Fruit fly (Drosophila melanogaster) whole organism, embryonic: ENCODE data around the gene CG34303.

ENCODE experiments used
- Abd-B ChIP-seq: fragments of 200-800 bp; sonication (Bioruptor generic); optimal IDR thresholded peaks from 2 replicates; lab custom pipeline; 2018; ENCODE audit warnings: missing biosample characterization, mild to moderate bottlenecking, missing genetic modification characterization, moderate library complexity
- CG10565 ChIP-seq: fragments of 200-800 bp; sonication (Bioruptor generic); optimal IDR thresholded peaks from 3 replicates; lab custom pipeline; 2016; ENCODE audit warnings: missing biosample characterization, mild to moderate bottlenecking, missing genetic modification characterization
- CG11247 ChIP-seq: fragments of 200-800 bp; sonication (Bioruptor generic); IDR thresholded peaks from 2 replicates; pipeline ENCODE4 v1.3.6; 2022; ENCODE audit warnings: missing biosample characterization, missing genetic modification characterization
- CG12236 ChIP-seq: fragments of 200-800 bp; sonication (Bioruptor generic); optimal IDR thresholded peaks from 2 replicates; lab custom pipeline; 2016; ENCODE audit warnings: missing biosample characterization, missing genetic modification characterization
- CG12769 ChIP-seq: fragments of 200-800 bp; sonication (Bioruptor generic); optimal IDR thresholded peaks from 2 replicates; lab custom pipeline; 2019; ENCODE audit warnings: missing biosample characterization, mild to moderate bottlenecking, missing genetic modification characterization, moderate library complexity
- CG14667 ChIP-seq: fragments of 200-800 bp; sonication (Bioruptor generic); IDR thresholded peaks from 2 replicates; pipeline ENCODE4 v1.3.6; 2022; ENCODE audit warnings: missing biosample characterization, missing genetic modification characterization
- CG15011 ChIP-seq: fragments of 200-800 bp; sonication (Bioruptor generic); optimal IDR thresholded peaks from 3 replicates; lab custom pipeline; 2018; ENCODE audit warnings: missing biosample characterization, mild to moderate bottlenecking, missing genetic modification characterization
- CG16779 ChIP-seq: fragments of 200-800 bp; sonication (Bioruptor generic); IDR thresholded peaks from 2 replicates; pipeline ENCODE4 v1.3.6; 2022; ENCODE audit warnings: missing biosample characterization, missing genetic modification characterization
- CG17568 ChIP-seq: fragments of 200-800 bp; sonication (Bioruptor generic); optimal IDR thresholded peaks from 2 replicates; lab custom pipeline; 2018; ENCODE audit warnings: missing biosample characterization, mild to moderate bottlenecking, missing genetic modification characterization, moderate library complexity
- CG17829 ChIP-seq: fragments of 200-800 bp; optimal IDR thresholded peaks from 2 replicates; lab custom pipeline; 2019; ENCODE audit warnings: missing biosample characterization, mild to moderate bottlenecking, missing genetic modification characterization, moderate library complexity
- CG18619 ChIP-seq: fragments of 200-800 bp; sonication (Bioruptor generic); optimal IDR thresholded peaks from 3 replicates; lab custom pipeline; 2017; ENCODE audit warnings: missing biosample characterization, mild to moderate bottlenecking, missing genetic modification characterization
- CG2678 ChIP-seq: fragments of 200-800 bp; sonication (Bioruptor generic); optimal IDR thresholded peaks from 3 replicates; lab custom pipeline; 2019; ENCODE audit warnings: missing biosample characterization, mild to moderate bottlenecking, missing genetic modification characterization, moderate library complexity
- CG30403 ChIP-seq: fragments of 200-800 bp; sonication (Bioruptor generic); optimal IDR thresholded peaks from 3 replicates; lab custom pipeline; 2016; ENCODE audit warnings: missing biosample characterization, missing genetic modification characterization
- CG30431 ChIP-seq: fragments of 200-800 bp; sonication (Bioruptor generic); optimal IDR thresholded peaks from 2 replicates; lab custom pipeline; 2017; ENCODE audit warnings: missing biosample characterization, missing genetic modification characterization
- CG3163 ChIP-seq: fragments of 200-800 bp; sonication (Bioruptor generic); optimal IDR thresholded peaks from 3 replicates; lab custom pipeline; 2016; ENCODE audit warnings: missing biosample characterization, missing genetic modification characterization
- CG34224 ChIP-seq: fragments of 200-800 bp; sonication (Bioruptor generic); IDR thresholded peaks from 3 replicates; pipeline ENCODE4 v1.3.6; 2022; ENCODE audit warnings: missing biosample characterization, missing genetic modification characterization; ENCODE audit not compliant: partially characterized antibody
- CG43689 ChIP-seq: fragments of 200-800 bp; sonication (Bioruptor generic); IDR thresholded peaks from 2 replicates; pipeline ENCODE4 v1.3.6; 2022; ENCODE audit warnings: missing biosample characterization, missing genetic modification characterization
- CG5180 ChIP-seq: fragments of 200-800 bp; sonication (Bioruptor generic); optimal IDR thresholded peaks from 3 replicates; lab custom pipeline; 2017; ENCODE audit warnings: missing biosample characterization, missing genetic modification characterization, mild to moderate bottlenecking, moderate library complexity, missing genetic modification reagents
- CG6689 ChIP-seq: fragments of 200-800 bp; sonication (Bioruptor generic); IDR thresholded peaks from 2 replicates; pipeline ENCODE4 v1.3.6; 2022; ENCODE audit warnings: missing biosample characterization, missing genetic modification characterization
- CG7271 ChIP-seq: fragments of 200-800 bp; sonication (Bioruptor generic); optimal IDR thresholded peaks from 2 replicates; lab custom pipeline; 2018; ENCODE audit warnings: missing biosample characterization, mild to moderate bottlenecking, missing genetic modification characterization, moderate library complexity
- CG7839 ChIP-seq: fragments of 200-800 bp; sonication (Bioruptor generic); optimal IDR thresholded peaks from 3 replicates; lab custom pipeline; 2018; ENCODE audit warnings: missing biosample characterization, mild to moderate bottlenecking, missing genetic modification characterization, moderate library complexity
- CG8290 ChIP-seq, 3 experiments: fragments of 200-800 bp; sonication (Bioruptor generic); optimal IDR thresholded peaks; 2 replicates each; lab custom pipeline; 2016 to 2019; ENCODE audit warnings: missing biosample characterization in 3 of 3, missing genetic modification characterization in 3 of 3, mild to moderate bottlenecking in 2 of 3, moderate library complexity in 1 of 3
- CkIIα-i1 ChIP-seq: fragments of 200-800 bp; sonication (Bioruptor generic); IDR thresholded peaks from 2 replicates; pipeline ENCODE4 v1.3.6; 2022; ENCODE audit warnings: missing biosample characterization, missing genetic modification characterization
- D19B ChIP-seq: fragments of 200-800 bp; sonication (Bioruptor generic); optimal IDR thresholded peaks from 2 replicates; lab custom pipeline; 2017; ENCODE audit warnings: missing biosample characterization, mild to moderate bottlenecking, missing genetic modification characterization
- Dp ChIP-seq: fragments of 200-800 bp; sonication (Bioruptor generic); optimal IDR thresholded peaks from 2 replicates; lab custom pipeline; 2018; ENCODE audit warnings: missing biosample characterization, mild to moderate bottlenecking, missing genetic modification characterization, moderate library complexity
- Gsc ChIP-seq: fragments of 200-800 bp; sonication (Bioruptor generic); IDR thresholded peaks from 2 replicates; pipeline ENCODE4 v1.3.6; 2022; ENCODE audit warnings: missing biosample characterization, missing genetic modification characterization
- NFAT ChIP-seq: fragments of 200-800 bp; sonication (Bioruptor generic); IDR thresholded peaks from 2 replicates; pipeline ENCODE4 v1.3.6; 2022; ENCODE audit warnings: missing biosample characterization, missing genetic modification characterization
- Nf-YA ChIP-seq: fragments of 200-800 bp; sonication (Bioruptor generic); IDR thresholded peaks from 2 replicates; pipeline ENCODE4 v1.3.6; 2022; ENCODE audit warnings: missing biosample characterization, missing genetic modification characterization
- NfI ChIP-seq: fragments of 200-800 bp; sonication (Bioruptor generic); optimal IDR thresholded peaks from 3 replicates; lab custom pipeline; 2018; ENCODE audit warnings: missing biosample characterization, mild to moderate bottlenecking, missing genetic modification characterization, moderate library complexity
- Oli ChIP-seq: fragments of 200-800 bp; sonication (Bioruptor generic); optimal IDR thresholded peaks from 2 replicates; lab custom pipeline; 2018; ENCODE audit warnings: missing biosample characterization, mild to moderate bottlenecking, missing genetic modification characterization, moderate library complexity
- abd-A ChIP-seq: fragments of 200-800 bp; sonication (Bioruptor generic); optimal IDR thresholded peaks from 3 replicates; lab custom pipeline; 2019; ENCODE audit warnings: missing biosample characterization, mild to moderate bottlenecking, missing genetic modification characterization, moderate library complexity
- aop ChIP-seq: fragments of 200-800 bp; sonication (Bioruptor generic); IDR thresholded peaks from 2 replicates; pipeline ENCODE4 v1.3.6; 2022; ENCODE audit warnings: missing biosample characterization, missing genetic modification characterization
- ara ChIP-seq: fragments of 200-800 bp; sonication (Bioruptor generic); IDR thresholded peaks from 2 replicates; pipeline ENCODE4 v1.3.6; 2022; ENCODE audit warnings: missing biosample characterization, missing genetic modification characterization
- bsh ChIP-seq, 2 experiments: fragments of 200-800 bp; sonication (Bioruptor generic); optimal IDR thresholded peaks; 2 replicates each; lab custom pipeline; 2017 to 2018; ENCODE audit warnings: mild to moderate bottlenecking in 2 of 2, missing biosample characterization in 2 of 2, missing genetic modification characterization in 2 of 2, moderate library complexity in 1 of 2
- dpn ChIP-seq, 2 experiments: fragments of 200-800 bp; sonication (Bioruptor generic); optimal IDR thresholded peaks; 3 replicates each; lab custom pipeline; 2016; ENCODE audit warnings: missing biosample characterization in 2 of 2, missing genetic modification characterization in 2 of 2
- dysf ChIP-seq: fragments of 200-800 bp; sonication (Bioruptor generic); IDR thresholded peaks from 3 replicates; pipeline ENCODE4 v1.3.6; 2022; ENCODE audit warnings: missing biosample characterization, missing genetic modification characterization
- gce ChIP-seq: fragments of 200-800 bp; sonication (Bioruptor generic); IDR thresholded peaks from 3 replicates; pipeline ENCODE4 v1.3.6; 2022; ENCODE audit warnings: missing biosample characterization, missing genetic modification characterization
- jigr1 ChIP-seq: fragments of 200-800 bp; sonication (Bioruptor generic); IDR thresholded peaks from 3 replicates; pipeline ENCODE4 v1.3.6; 2022; ENCODE audit warnings: missing biosample characterization, missing genetic modification characterization
- lab ChIP-seq: fragments of 200-800 bp; sonication (Bioruptor generic); optimal IDR thresholded peaks from 3 replicates; lab custom pipeline; 2017; ENCODE audit warnings: missing biosample characterization, missing genetic modification characterization, mild to moderate bottlenecking, moderate library complexity, missing genetic modification reagents
- lilli ChIP-seq: fragments of 200-800 bp; sonication (Bioruptor generic); optimal IDR thresholded peaks from 3 replicates; lab custom pipeline; 2016; ENCODE audit warnings: missing biosample characterization, missing genetic modification characterization
- maf-S ChIP-seq: fragments of 200-800 bp; sonication (Bioruptor generic); optimal IDR thresholded peaks from 2 replicates; lab custom pipeline; 2016; ENCODE audit warnings: missing biosample characterization, missing genetic modification characterization
- pita ChIP-seq: fragments of 200-800 bp; sonication (Bioruptor generic); optimal IDR thresholded peaks from 2 replicates; lab custom pipeline; 2017; ENCODE audit warnings: missing biosample characterization, mild to moderate bottlenecking, missing genetic modification characterization
- pnt ChIP-seq: fragments of 200-800 bp; sonication (Bioruptor generic); optimal IDR thresholded peaks from 3 replicates; lab custom pipeline; 2016; ENCODE audit warnings: missing biosample characterization, missing genetic modification characterization
- pros ChIP-seq: fragments of 200-800 bp; sonication (Bioruptor generic); optimal IDR thresholded peaks from 3 replicates; lab custom pipeline; 2019; ENCODE audit warnings: missing biosample characterization, mild to moderate bottlenecking, missing genetic modification characterization, moderate library complexity
- schlank ChIP-seq: fragments of 200-800 bp; sonication (Bioruptor generic); optimal IDR thresholded peaks from 2 replicates; lab custom pipeline; 2018; ENCODE audit warnings: missing biosample characterization, mild to moderate bottlenecking, missing genetic modification characterization
- sim ChIP-seq: fragments of 200-800 bp; sonication (Bioruptor generic); IDR thresholded peaks from 2 replicates; pipeline ENCODE4 v1.3.6; 2022; ENCODE audit warnings: missing biosample characterization, missing genetic modification characterization
- slou ChIP-seq: fragments of 200-800 bp; sonication (Bioruptor generic); optimal IDR thresholded peaks from 3 replicates; lab custom pipeline; 2016; ENCODE audit warnings: missing biosample characterization, missing genetic modification characterization
- slp2 ChIP-seq: fragments of 200-800 bp; sonication (Bioruptor generic); optimal IDR thresholded peaks from 2 replicates; lab custom pipeline; 2016; ENCODE audit warnings: missing biosample characterization, missing genetic modification characterization
- tin ChIP-seq: fragments of 200-800 bp; sonication (Bioruptor generic); optimal IDR thresholded peaks from 3 replicates; lab custom pipeline; 2016; ENCODE audit warnings: missing biosample characterization, missing genetic modification characterization
- wor ChIP-seq: fragments of 200-800 bp; sonication (Bioruptor generic); IDR thresholded peaks from 2 replicates; pipeline ENCODE4 v1.3.6; 2022; ENCODE audit warnings: missing biosample characterization, missing genetic modification characterization

Gene CG34303

dm6 chr3R:10170356-10170876, 18.7 kb upstream of the CG34303 start, which contains the start of gene Best1 (continued):
- peak; percentile 77; the same call in 1 of the 2 replicates for TF ChIP-seq sim (GFP tag; lab: Robert Waterston, UW)
- TF ChIP-seq pros (GFP tag; lab: Kevin White, UChicago): peak; percentile 93
- TF ChIP-seq CG17568 (GFP tag; lab: Kevin White, UChicago): peak; percentile 88
- TF ChIP-seq pnt (GFP tag; lab: Kevin White, UChicago): peak; percentile 61
- peak; percentile 86 for TF ChIP-seq CG30431 (GFP tag; lab: Kevin White, UChicago)
- TF ChIP-seq CG8290 (GFP tag; optimal IDR thresholded peaks at IDR 0.05; lab: Kevin White, UChicago): peak; percentile 18
- peak; percentile 30 to 87 for TF ChIP-seq CG8290 (tag; optimal IDR thresholded peaks at IDR 0.05; lab: Kevin White, UChicago)
- TF ChIP-seq Gsc (GFP tag; lab: Robert Waterston, UW): no peak
- TF ChIP-seq pita (GFP tag; lab: Kevin White, UChicago): no peak
- TF ChIP-seq CG12769 (tag; lab: Kevin White, UChicago): peak; percentile 89
- peak; percentile 87 for TF ChIP-seq Abd-B
- TF ChIP-seq slou (GFP tag; lab: Kevin White, UChicago): peak; percentile 39
- TF ChIP-seq CG2678 (tag; lab: Kevin White, UChicago): peak; percentile 94
- TF ChIP-seq schlank (tag; lab: Kevin White, UChicago): peak; percentile 73
- peak; percentile 91 for TF ChIP-seq tin (GFP tag; lab: Kevin White, UChicago)
- TF ChIP-seq CG11247: peak; percentile 94
- TF ChIP-seq CG6689 (GFP tag; lab: Robert Waterston, UW): peak; percentile 92
- peak; percentile 89 for TF ChIP-seq CG18619 (GFP tag; lab: Kevin White, UChicago)
- peak; percentile 97 for TF ChIP-seq NFAT
- TF ChIP-seq gce (GFP tag; lab: Robert Waterston, UW): no peak
- TF ChIP-seq jigr1: peak; percentile 45; the same call in 1 of the 3 replicates
- TF ChIP-seq maf-S (GFP tag; lab: Kevin White, UChicago): peak; percentile 19
- TF ChIP-seq ara (GFP tag; lab: Robert Waterston, UW): peak; percentile 89
- peak; percentile 65 for TF ChIP-seq CG43689
- TF ChIP-seq CG10565 (GFP tag; lab: Kevin White, UChicago): no peak
- TF ChIP-seq CkIIα-i1: peak; percentile 55; the same call in 1 of the 2 replicates
- peak; percentile 42 for TF ChIP-seq slp2 (GFP tag; lab: Kevin White, UChicago)
- peak; percentile 83 for TF ChIP-seq CG16779 (GFP tag; lab: Robert Waterston, UW)
- TF ChIP-seq CG5180: peak; percentile 65
- peak; percentile 75 to 89 for TF ChIP-seq dpn (GFP tag; optimal IDR thresholded peaks at IDR 0.05; lab: Kevin White, UChicago)
- peak; percentile 80 for TF ChIP-seq D19B (GFP tag; lab: Kevin White, UChicago)
- peak; percentile 94 for TF ChIP-seq NfI (GFP tag; lab: Kevin White, UChicago)
- peak; percentile 95 for TF ChIP-seq dysf
- TF ChIP-seq Oli (tag; lab: Kevin White, UChicago): peak; percentile 90
- TF ChIP-seq lilli (GFP tag; lab: Kevin White, UChicago): peak; percentile 85
- peak; percentile 94 for TF ChIP-seq CG17829 (tag; lab: Kevin White, UChicago)
- TF ChIP-seq CG3163 (GFP tag; lab: Kevin White, UChicago): peak; percentile 21
- peak; percentile 82 for TF ChIP-seq CG34224
- peak; percentile 0 for TF ChIP-seq Dp (GFP tag; lab: Kevin White, UChicago)
- peak; percentile 68 for TF ChIP-seq CG7271 (tag; lab: Kevin White, UChicago)
- TF ChIP-seq CG14667 (GFP tag; lab: Robert Waterston, UW): peak; percentile 89
- TF ChIP-seq wor (GFP tag; lab: Robert Waterston, UW): peak; percentile 71
- peak; percentile 22 for TF ChIP-seq CG12236 (GFP tag; lab: Kevin White, UChicago)
- TF ChIP-seq lab (GFP tag; lab: Kevin White, UChicago): peak; percentile 96
- peak; percentile 91 for TF ChIP-seq CG30403 (GFP tag; lab: Kevin White, UChicago)
- peak; percentile 85 for TF ChIP-seq CG15011
- peak; percentile 85 to 94 for TF ChIP-seq bsh (GFP tag; optimal IDR thresholded peaks at IDR 0.05; lab: Kevin White, UChicago)
- peak; percentile 100 for TF ChIP-seq aop (GFP tag; lab: Robert Waterston, UW)
- TF ChIP-seq CG7839 (tag; lab: Kevin White, UChicago): peak; percentile 94
- peak; percentile 87 for TF ChIP-seq Nf-YA (GFP tag; lab: Robert Waterston, UW)
- no peak for TF ChIP-seq abd-A (tag; lab: Kevin White, UChicago)
